Worm (Caenorhabditis elegans) whole organism, late embryonic: Measurements from ENCODE around the gene irld-42.

Experiments used
- C38D4.7 ChIP-seq: fragments of 200-800 bp; sonication (Bioruptor generic); optimal IDR thresholded peaks from 2 replicates; lab custom pipeline; 2018; ENCODE audit warnings: mild to moderate bottlenecking, missing genetic modification characterization, moderate library complexity, missing compliant biosample characterization
- K09A11.1 ChIP-seq: sonication (generic microtip); optimal IDR thresholded peaks from 2 replicates; lab custom pipeline; 2017; ENCODE audit warnings: antibody characterized with exemption, mild to moderate bottlenecking, missing genetic modification characterization, missing compliant biosample characterization; ENCODE audit not compliant: insufficient read depth
- T23F11.4 ChIP-seq: fragments of 200-800 bp; sonication (Bioruptor generic); optimal IDR thresholded peaks from 2 replicates; lab custom pipeline; 2018; ENCODE audit warnings: mild to moderate bottlenecking, missing genetic modification characterization, missing compliant biosample characterization
- Y22D7AL.16 ChIP-seq: sonication (generic microtip); optimal IDR thresholded peaks from 2 replicates; lab custom pipeline; 2016; ENCODE audit warnings: missing genetic modification characterization, missing compliant biosample characterization
- ceh-14 ChIP-seq: sonication (generic microtip); optimal IDR thresholded peaks from 2 replicates; lab custom pipeline; 2016; ENCODE audit warnings: missing genotype, missing genetic modification characterization, missing compliant biosample characterization
- ceh-18 ChIP-seq: sonication (generic microtip); optimal IDR thresholded peaks from 2 replicates; lab custom pipeline; 2016; ENCODE audit warnings: missing genetic modification characterization, missing compliant biosample characterization
- ceh-2 ChIP-seq: sonication (generic microtip); optimal IDR thresholded peaks from 2 replicates; lab custom pipeline; 2016; ENCODE audit warnings: missing genotype, missing genetic modification characterization, missing compliant biosample characterization
- ceh-22 ChIP-seq: sonication (generic microtip); optimal IDR thresholded peaks from 2 replicates; lab custom pipeline; 2017; ENCODE audit warnings: missing biosample characterization, missing genetic modification characterization
- ceh-24 ChIP-seq: sonication (generic microtip); optimal IDR thresholded peaks from 2 replicates; lab custom pipeline; 2016; ENCODE audit warnings: mild to moderate bottlenecking, missing genetic modification characterization, missing compliant biosample characterization
- ceh-34 ChIP-seq: sonication (generic microtip); optimal IDR thresholded peaks from 2 replicates; lab custom pipeline; 2016; ENCODE audit warnings: mild to moderate bottlenecking, missing genetic modification characterization, missing compliant biosample characterization
- ceh-45 ChIP-seq: fragments of 200-800 bp; sonication (Bioruptor generic); IDR thresholded peaks from 2 replicates; pipeline ENCODE4 v1.3.6; 2022; ENCODE audit warnings: missing genetic modification reagents, missing genetic modification characterization, missing compliant biosample characterization
- ceh-48 ChIP-seq: sonication (generic microtip); optimal IDR thresholded peaks from 2 replicates; lab custom pipeline; 2016; ENCODE audit warnings: missing genetic modification characterization, inconsistent platforms, missing compliant biosample characterization
- che-1 ChIP-seq: sonication (generic microtip); optimal IDR thresholded peaks from 2 replicates; lab custom pipeline; 2016; ENCODE audit warnings: mild to moderate bottlenecking, missing genetic modification characterization, missing compliant biosample characterization
- dmd-4 ChIP-seq: sonication (generic microtip); optimal IDR thresholded peaks from 2 replicates; lab custom pipeline; 2016; ENCODE audit warnings: borderline replicate concordance, missing genetic modification characterization, missing compliant biosample characterization
- dve-1 ChIP-seq: sonication (generic microtip); optimal IDR thresholded peaks from 2 replicates; lab custom pipeline; 2017; ENCODE audit warnings: antibody characterized with exemption, mild to moderate bottlenecking, missing genetic modification characterization, missing compliant biosample characterization
- elt-4 ChIP-seq: sonication (generic microtip); optimal IDR thresholded peaks from 2 replicates; lab custom pipeline; 2016; ENCODE audit warnings: missing genetic modification characterization, missing compliant biosample characterization
- ets-4 ChIP-seq: sonication (generic microtip); optimal IDR thresholded peaks from 2 replicates; lab custom pipeline; 2016; ENCODE audit warnings: missing genetic modification characterization, missing compliant biosample characterization
- eyg-1 ChIP-seq: sonication (generic microtip); optimal IDR thresholded peaks from 2 replicates; lab custom pipeline; 2016; ENCODE audit warnings: missing genotype, missing genetic modification characterization, missing compliant biosample characterization
- fax-1 ChIP-seq: sonication (generic microtip); optimal IDR thresholded peaks from 2 replicates; lab custom pipeline; 2016; ENCODE audit warnings: missing genotype, missing genetic modification characterization, missing compliant biosample characterization
- gmeb-2 ChIP-seq: sonication (generic microtip); optimal IDR thresholded peaks from 2 replicates; lab custom pipeline; 2016; ENCODE audit warnings: missing genetic modification characterization, inconsistent platforms, missing compliant biosample characterization
- hlh-13 ChIP-seq: fragments of 200-800 bp; sonication (Bioruptor generic); optimal IDR thresholded peaks from 2 replicates; lab custom pipeline; 2018; ENCODE audit warnings: mild to moderate bottlenecking, missing genetic modification characterization, missing compliant biosample characterization
- hlh-30 ChIP-seq: sonication (generic microtip); optimal IDR thresholded peaks from 2 replicates; lab custom pipeline; 2017; ENCODE audit warnings: antibody characterized with exemption, missing genetic modification characterization, missing compliant biosample characterization; ENCODE audit not compliant: insufficient read depth
- hlh-6 ChIP-seq: sonication (generic microtip); optimal IDR thresholded peaks from 2 replicates; lab custom pipeline; 2016; ENCODE audit warnings: missing genotype, missing genetic modification characterization, missing compliant biosample characterization
- hlh-8 ChIP-seq: sonication (generic microtip); optimal IDR thresholded peaks from 2 replicates; lab custom pipeline; 2016; ENCODE audit warnings: missing genotype, missing genetic modification characterization, missing compliant biosample characterization
- lim-6 ChIP-seq: sonication (generic microtip); optimal IDR thresholded peaks from 2 replicates; lab custom pipeline; 2016; ENCODE audit warnings: missing genetic modification characterization, missing compliant biosample characterization
- madf-2 ChIP-seq: sonication (generic microtip); optimal IDR thresholded peaks from 2 replicates; lab custom pipeline; 2017; ENCODE audit warnings: missing genetic modification characterization, missing compliant biosample characterization
- mec-3 ChIP-seq: sonication (generic microtip); optimal IDR thresholded peaks from 2 replicates; lab custom pipeline; 2016; ENCODE audit warnings: borderline replicate concordance, missing genetic modification characterization, missing compliant biosample characterization
- pag-3 ChIP-seq: sonication (generic microtip); optimal IDR thresholded peaks from 2 replicates; lab custom pipeline; 2016; ENCODE audit warnings: missing compliant biosample characterization, missing genetic modification characterization, borderline replicate concordance
- pat-9 ChIP-seq: fragments of 200-800 bp; sonication (Bioruptor generic); optimal IDR thresholded peaks from 2 replicates; lab custom pipeline; 2018; ENCODE audit warnings: mild to moderate bottlenecking, missing genetic modification characterization, moderate library complexity, missing compliant biosample characterization
- pha-2 ChIP-seq: sonication (generic microtip); optimal IDR thresholded peaks from 2 replicates; lab custom pipeline; 2017; ENCODE audit warnings: mild to moderate bottlenecking, missing genetic modification characterization, missing compliant biosample characterization
- ref-2 ChIP-seq: sonication (generic microtip); optimal IDR thresholded peaks from 2 replicates; lab custom pipeline; 2016; ENCODE audit warnings: missing genetic modification characterization, missing compliant biosample characterization
- sdc-2 ChIP-seq: sonication (generic microtip); optimal IDR thresholded peaks from 2 replicates; lab custom pipeline; 2016; ENCODE audit warnings: missing genotype, missing genetic modification characterization, missing compliant biosample characterization
- sox-2 ChIP-seq: fragments of 200-800 bp; sonication (Bioruptor generic); IDR thresholded peaks from 2 replicates; pipeline ENCODE4 v1.3.6; 2022; ENCODE audit warnings: missing genetic modification reagents, missing genetic modification characterization, missing compliant biosample characterization
- syd-9 ChIP-seq: sonication (generic microtip); optimal IDR thresholded peaks from 2 replicates; lab custom pipeline; 2016; ENCODE audit warnings: mild to moderate bottlenecking, missing genetic modification characterization, moderate library complexity, missing compliant biosample characterization
- tbx-7 ChIP-seq: sonication (generic microtip); optimal IDR thresholded peaks from 2 replicates; lab custom pipeline; 2016; ENCODE audit warnings: missing genotype, missing genetic modification characterization, missing compliant biosample characterization
- unc-3 ChIP-seq, 2 experiments: fragments of 200-800 bp in 1 of 2; sonication (Bioruptor generic) in 1 of 2; sonication (generic microtip) in 1 of 2; conservative IDR thresholded peaks in 1 of 2; optimal IDR thresholded peaks in 1 of 2; 2 replicates each; pipeline versions ENCODE4 v1.3.6 to Lab custom; 2016 to 2022; ENCODE audit warnings: missing compliant biosample characterization in 2 of 2, missing genetic modification characterization in 2 of 2, missing genetic modification reagents in 1 of 2
- unc-42 ChIP-seq: sonication (generic microtip); optimal IDR thresholded peaks from 2 replicates; lab custom pipeline; 2016; ENCODE audit warnings: missing genotype, missing genetic modification characterization, missing compliant biosample characterization
- unc-86 ChIP-seq: sonication (generic microtip); optimal IDR thresholded peaks from 2 replicates; lab custom pipeline; 2016; ENCODE audit warnings: missing genetic modification characterization, missing compliant biosample characterization
- zip-5 ChIP-seq: sonication (generic microtip); optimal IDR thresholded peaks from 2 replicates; lab custom pipeline; 2016; ENCODE audit warnings: missing genetic modification characterization, missing compliant biosample characterization

irld-42 gene

ce11 chrV:1662270-1662669, 6.0 kb upstream of the irld-42 start, which contains the start of gene irld-40:
irld-40 (plus strand) TSS chrV:1662570.
- TF ChIP-seq sdc-2 (tag; lab: Kevin White, UChicago) (no peak), hlh-8 (no peak), eyg-1 (tag; lab: Kevin White, UChicago) (no peak), T23F11.4 (no peak), pha-2 (tag; lab: Kevin White, UChicago) (no peak), unc-86 (no peak), che-1 (no peak)

ce11 chrV:1664921-1665320, 3.4 kb upstream of the irld-42 start, which contains the start of gene K04F1.9:
K04F1.9 (plus strand) TSS chrV:1665221.
- no peak for TF ChIP-seq unc-3 (GFP tag; conservative IDR thresholded peaks at IDR 0.05; lab: Robert Waterston, UW)
- TF ChIP-seq unc-3 (tag; optimal IDR thresholded peaks at IDR 0.05; lab: Kevin White, UChicago) = no peak
- TF ChIP-seq pag-3 (tag; lab: Kevin White, UChicago) = no peak
- TF ChIP-seq ceh-24 = no peak
- TF ChIP-seq eyg-1 (tag; lab: Kevin White, UChicago) = no peak
- TF ChIP-seq ref-2 (tag; lab: Kevin White, UChicago) = no peak
- no peak for TF ChIP-seq fax-1 (tag; lab: Kevin White, UChicago)
- no peak for TF ChIP-seq madf-2 (tag; lab: Kevin White, UChicago)
- no peak for TF ChIP-seq T23F11.4
- TF ChIP-seq unc-86 = no peak
- TF ChIP-seq mec-3 (tag; lab: Kevin White, UChicago) = no peak
- no peak for TF ChIP-seq ceh-2 (tag; lab: Kevin White, UChicago)
- TF ChIP-seq ceh-18 = no peak
- TF ChIP-seq ceh-14 (tag; lab: Kevin White, UChicago) = no peak
- TF ChIP-seq dve-1 = no peak
- TF ChIP-seq, all 69 proteins: peak for 0

- TF ChIP-seq zip-5 = no peak
- no peak for TF ChIP-seq dmd-4 (tag; lab: Kevin White, UChicago)
- TF ChIP-seq ceh-48 (tag; lab: Kevin White, UChicago) = no peak
- no peak for TF ChIP-seq sdc-2 (tag; lab: Kevin White, UChicago)
- no peak for TF ChIP-seq ets-4
- TF ChIP-seq Y22D7AL.16 (tag; lab: Kevin White, UChicago) = no peak
- TF ChIP-seq syd-9 (tag; lab: Kevin White, UChicago) = no peak
- TF ChIP-seq dve-1 = no peak
Observed at ce11 chrV:1666904-1667303, 1.4 kb upstream of the irld-42 start, which contains the start of gene K04F1.8. K04F1.8 (plus strand) TSS chrV:1667204.

- TF ChIP-seq hlh-30 (tag; lab: Kevin White, UChicago) (no peak), K09A11.1 (tag; lab: Kevin White, UChicago) (no peak), lim-6 (tag; lab: Kevin White, UChicago) (no peak), ceh-45 (no peak), ceh-22 (tag; lab: Kevin White, UChicago) (no peak), ref-2 (tag; lab: Kevin White, UChicago) (no peak), zip-5 (no peak), Y22D7AL.16 (tag; lab: Kevin White, UChicago) (no peak), pat-9 (tag; lab: Kevin White, UChicago) (no peak), elt-4 (tag; lab: Kevin White, UChicago) (no peak), unc-3 (GFP tag; conservative IDR thresholded peaks at IDR 0.05; lab: Robert Waterston, UW) (no peak), unc-3 (tag; optimal IDR thresholded peaks at IDR 0.05; lab: Kevin White, UChicago) (no peak), T23F11.4 (no peak), ceh-34 (tag; lab: Kevin White, UChicago) (no peak), fax-1 (tag; lab: Kevin White, UChicago) (no peak), pha-2 (tag; lab: Kevin White, UChicago) (no peak)
Observed at ce11 chrV:1678228-1678627, 9.9 kb downstream of the irld-42 start, which contains the start of gene srw-98. srw-98 (minus strand) TSS chrV:1678328.

ce11 chrV:1680770-1681169, 12.5 kb downstream of the irld-42 start, which contains the start of gene srw-91:
srw-91 (minus strand) TSS chrV:1680870.
- TF ChIP-seq ets-4 = no peak
- TF ChIP-seq unc-86 = no peak
- TF ChIP-seq hlh-6 (tag; lab: Kevin White, UChicago) = no peak
- no peak for TF ChIP-seq ceh-24
- no peak for TF ChIP-seq C38D4.7 (GFP tag; lab: Kevin White, UChicago)
- TF ChIP-seq tbx-7 (tag; lab: Kevin White, UChicago) = no peak
- TF ChIP-seq gmeb-2 (tag; lab: Kevin White, UChicago) = no peak
- TF ChIP-seq unc-42 = no peak
- no peak for TF ChIP-seq hlh-13 (GFP tag; lab: Kevin White, UChicago)
- TF ChIP-seq Y22D7AL.16 (tag; lab: Kevin White, UChicago) = no peak
- no peak for TF ChIP-seq T23F11.4
- TF ChIP-seq sox-2 (GFP tag; lab: Robert Waterston, UW) = no peak
- TF ChIP-seq elt-4 (tag; lab: Kevin White, UChicago) = no peak
- TF ChIP-seq dmd-4 (tag; lab: Kevin White, UChicago) = no peak
